Worm (Caenorhabditis elegans) whole organism, L2 larva: ENCODE results near the gene oac-4.

Source experiments
- C34F6.9 ChIP-seq: fragments of 150-350 bp; optimal IDR thresholded peaks from 2 replicates; lab custom pipeline; 2014; ENCODE audit warnings: missing biosample characterization, missing genetic modification characterization
- Y55F3AM.14 ChIP-seq: fragments of 200-800 bp; sonication (Bioruptor generic); optimal IDR thresholded peaks from 2 replicates; lab custom pipeline; 2018; ENCODE audit warnings: mild to moderate bottlenecking, missing genetic modification characterization, missing compliant biosample characterization
- alr-1 ChIP-seq: fragments of 150-350 bp; optimal IDR thresholded peaks from 2 replicates; lab custom pipeline; 2014; ENCODE audit warnings: missing biosample characterization, missing genetic modification characterization
- aly-2 ChIP-seq: fragments of 150-350 bp; optimal IDR thresholded peaks from 2 replicates; lab custom pipeline; 2014; ENCODE audit warnings: missing biosample characterization, missing genetic modification characterization
- ama-1 ChIP-seq: fragments of 150-350 bp; optimal IDR thresholded peaks from 2 replicates; lab custom pipeline; 2018; ENCODE audit warnings: inconsistent platforms
- blmp-1 ChIP-seq: sonication (generic microtip); optimal IDR thresholded peaks from 2 replicates; lab custom pipeline; 2017; ENCODE audit warnings: missing genetic modification characterization, mild to moderate bottlenecking, missing compliant biosample characterization, antibody characterized with exemption, moderate library complexity; ENCODE audit not compliant: insufficient read depth
- crh-2 ChIP-seq: sonication (generic microtip); optimal IDR thresholded peaks from 2 replicates; lab custom pipeline; 2017; ENCODE audit warnings: missing biosample characterization, missing genetic modification characterization
- dmd-4 ChIP-seq: sonication (generic microtip); optimal IDR thresholded peaks from 2 replicates; lab custom pipeline; 2017; ENCODE audit warnings: missing biosample characterization, missing genetic modification characterization
- egl-27 ChIP-seq: sonication (generic microtip); optimal IDR thresholded peaks from 3 replicates; lab custom pipeline; 2017; ENCODE audit warnings: missing biosample characterization, missing genetic modification reagents, missing genetic modification characterization
- elt-1 ChIP-seq: fragments of 150-350 bp; optimal IDR thresholded peaks from 2 replicates; lab custom pipeline; 2014; ENCODE audit warnings: missing biosample characterization, missing genetic modification characterization
- elt-3 ChIP-seq: sonication (generic microtip); optimal IDR thresholded peaks from 2 replicates; lab custom pipeline; 2017; ENCODE audit warnings: missing biosample characterization, missing genetic modification characterization
- fos-1 ChIP-seq: fragments of 150-350 bp; optimal IDR thresholded peaks from 2 replicates; lab custom pipeline; 2014; ENCODE audit warnings: missing biosample characterization, missing genetic modification characterization
- gmeb-1 ChIP-seq: fragments of 150-350 bp; optimal IDR thresholded peaks from 2 replicates; lab custom pipeline; 2014; ENCODE audit warnings: missing biosample characterization, missing genetic modification characterization
- lin-11 ChIP-seq: fragments of 150-350 bp; sonication (generic microtip); optimal IDR thresholded peaks from 2 replicates; lab custom pipeline; 2014; ENCODE audit warnings: missing biosample characterization, missing genetic modification characterization, inconsistent platforms, mixed read lengths
- lin-13 ChIP-seq: fragments of 150-350 bp; optimal IDR thresholded peaks from 2 replicates; lab custom pipeline; 2014; ENCODE audit warnings: missing biosample characterization, missing genetic modification reagents, missing genetic modification characterization
- lsy-2 ChIP-seq, 2 experiments: fragments of 150-350 bp in 1 of 2; sonication (generic microtip) in 1 of 2; optimal IDR thresholded peaks; 2 replicates each; lab custom pipeline; 2014 to 2017; ENCODE audit warnings: missing biosample characterization in 2 of 2, missing genetic modification characterization in 2 of 2
- mbf-1 ChIP-seq: sonication (generic microtip); optimal IDR thresholded peaks from 2 replicates; lab custom pipeline; 2017; ENCODE audit warnings: missing biosample characterization, missing genetic modification characterization
- mdl-1 ChIP-seq, 2 experiments: fragments of 150-350 bp in 1 of 2; sonication (generic microtip) in 1 of 2; optimal IDR thresholded peaks; 2 replicates each; lab custom pipeline; 2017; ENCODE audit warnings: missing biosample characterization in 2 of 2, missing genetic modification characterization in 2 of 2
- nhr-10 ChIP-seq: sonication (generic microtip); optimal IDR thresholded peaks from 2 replicates; lab custom pipeline; 2017; ENCODE audit warnings: missing biosample characterization, missing genetic modification characterization
- nhr-11 ChIP-seq: fragments of 150-350 bp; optimal IDR thresholded peaks from 2 replicates; lab custom pipeline; 2014; ENCODE audit warnings: missing biosample characterization, missing genetic modification characterization
- nhr-12 ChIP-seq: fragments of 150-350 bp; optimal IDR thresholded peaks from 2 replicates; lab custom pipeline; 2014; ENCODE audit warnings: missing biosample characterization, missing genetic modification characterization
- nhr-129 ChIP-seq: fragments of 150-350 bp; optimal IDR thresholded peaks from 2 replicates; lab custom pipeline; 2014; ENCODE audit warnings: missing biosample characterization, missing genetic modification characterization
- nhr-21 ChIP-seq: fragments of 150-350 bp; optimal IDR thresholded peaks from 2 replicates; lab custom pipeline; 2014; ENCODE audit warnings: missing biosample characterization, missing genetic modification characterization
- nhr-23 ChIP-seq: fragments of 150-350 bp; optimal IDR thresholded peaks from 2 replicates; lab custom pipeline; 2014; ENCODE audit warnings: missing biosample characterization, missing genetic modification reagents, missing genetic modification characterization
- nhr-25 ChIP-seq: fragments of 150-350 bp; sonication (generic microtip); optimal IDR thresholded peaks from 3 replicates; lab custom pipeline; 2014; ENCODE audit warnings: missing biosample characterization, missing genetic modification characterization
- nhr-77 ChIP-seq: fragments of 150-350 bp; optimal IDR thresholded peaks from 2 replicates; lab custom pipeline; 2014; ENCODE audit warnings: missing biosample characterization, missing genetic modification characterization
- skn-1 ChIP-seq: sonication (generic microtip); optimal IDR thresholded peaks from 2 replicates; lab custom pipeline; 2017; ENCODE audit warnings: missing biosample characterization, missing genetic modification characterization
- sma-3 ChIP-seq: sonication (generic microtip); optimal IDR thresholded peaks from 2 replicates; lab custom pipeline; 2016; ENCODE audit warnings: missing genetic modification reagents, missing genetic modification characterization, missing compliant biosample characterization
- sma-9 ChIP-seq, 2 experiments: fragments of 150-350 bp in 1 of 2; sonication (generic microtip) in 1 of 2; optimal IDR thresholded peaks; 2 replicates each; lab custom pipeline; 2014 to 2016; ENCODE audit warnings: missing genetic modification characterization in 2 of 2, mild to moderate bottlenecking in 1 of 2, missing biosample characterization in 1 of 2, missing compliant biosample characterization in 1 of 2, missing genetic modification reagents in 1 of 2, moderate library complexity in 1 of 2
- unc-39 ChIP-seq: fragments of 150-350 bp; optimal IDR thresholded peaks from 2 replicates; lab custom pipeline; 2014; ENCODE audit warnings: missing biosample characterization, missing genetic modification characterization
- unc-55 ChIP-seq: fragments of 150-350 bp; sonication (generic microtip); optimal IDR thresholded peaks from 3 replicates; lab custom pipeline; 2014; ENCODE audit warnings: missing biosample characterization, missing genetic modification reagents, missing genetic modification characterization
- unc-62 ChIP-seq: fragments of 150-350 bp; optimal IDR thresholded peaks from 2 replicates; lab custom pipeline; 2014; ENCODE audit warnings: missing biosample characterization, missing genetic modification reagents, missing genetic modification characterization
- zag-1 ChIP-seq: fragments of 150-350 bp; optimal IDR thresholded peaks from 2 replicates; lab custom pipeline; 2014; ENCODE audit warnings: missing biosample characterization, missing genetic modification characterization
- ztf-1 ChIP-seq: fragments of 200-800 bp; sonication (Bioruptor generic); conservative IDR thresholded peaks from 2 replicates; pipeline ENCODE4 v1.3.6; 2022; ENCODE audit warnings: missing genetic modification characterization, missing compliant biosample characterization
- ztf-11 ChIP-seq: sonication (generic microtip); optimal IDR thresholded peaks from 2 replicates; lab custom pipeline; 2017; ENCODE audit warnings: missing biosample characterization, missing genetic modification characterization
- ztf-4 ChIP-seq: fragments of 150-350 bp; optimal IDR thresholded peaks from 2 replicates; lab custom pipeline; 2014; ENCODE audit warnings: missing biosample characterization, missing genetic modification characterization

The oac-4 gene

DNA sequence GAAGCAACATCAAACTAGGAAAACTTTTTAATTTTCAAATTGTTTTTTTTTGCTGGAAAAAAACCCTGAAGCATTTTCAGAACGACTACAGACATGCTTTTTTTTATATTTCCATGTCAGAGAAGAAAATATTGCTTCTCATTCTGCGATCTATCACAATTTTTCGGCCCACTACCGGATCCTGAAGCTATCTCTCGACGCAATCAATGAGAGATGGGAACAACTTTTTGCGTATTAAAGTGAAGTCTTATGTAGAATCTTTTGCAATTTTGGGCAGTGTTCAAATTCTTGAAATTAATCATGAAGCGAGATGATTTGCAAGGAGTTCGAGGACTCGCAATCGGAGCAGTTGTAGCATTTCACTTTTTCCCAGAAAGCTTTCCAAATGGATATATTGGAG lies 33.8 kb upstream of the oac-4 start, which contains the start of gene oac-10:
Gene oac-10, plus strand, starts transcription at position 301 of the 400 bp plus-strand sequence.
- TF ChIP-seq dmd-4 (tag; lab: Kevin White, UChicago) (no peak), sma-3 (GFP tag; lab: Kevin White, UChicago) (no peak), Y55F3AM.14 (GFP tag; lab: Kevin White, UChicago) (no peak)

DNA sequence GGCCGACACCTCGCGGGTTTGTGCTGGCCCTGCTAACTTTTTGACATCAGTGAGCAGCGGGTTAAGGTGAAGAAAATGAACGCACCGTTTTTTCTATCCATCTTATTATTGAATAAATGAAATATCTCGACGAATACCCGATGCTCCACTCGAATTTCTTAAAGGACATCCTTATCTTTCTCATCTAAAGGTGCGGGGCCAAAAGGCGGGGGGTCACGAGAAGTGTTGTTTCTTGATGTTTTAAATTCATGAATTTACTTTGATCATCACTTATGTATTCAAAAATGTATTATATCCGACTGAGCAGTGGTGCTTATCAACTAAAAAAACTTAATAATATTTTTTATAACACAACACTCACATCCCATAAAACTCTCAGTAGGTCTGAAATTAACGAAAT lies 28.8 kb upstream of the oac-4 start, which contains the start of gene nhr-261:
Gene nhr-261, minus strand, starts transcription at position 101 of the 400 bp plus-strand sequence.
- TF ChIP-seq nhr-77 (tag; lab: Kevin White, UChicago) (no peak), unc-55 (GFP tag; lab: Kevin White, UChicago) (no peak), nhr-11 (tag; lab: Kevin White, UChicago) (no peak), nhr-12 (tag; lab: Kevin White, UChicago) (no peak), nhr-129 (tag; lab: Kevin White, UChicago) (no peak), elt-3 (no peak), lsy-2 (tag; optimal IDR thresholded peaks at IDR 0.05; lab: Kevin White, UChicago) (no peak), sma-9 (GFP tag; optimal IDR thresholded peaks at IDR 0.05; lab: Kevin White, UChicago) (no peak), sma-9 (tag; optimal IDR thresholded peaks at IDR 0.05; lab: Kevin White, UChicago) (no peak), skn-1 (tag; lab: Kevin White, UChicago) (no peak), nhr-21 (tag; lab: Kevin White, UChicago) (no peak), unc-39 (no peak), lin-13 (GFP tag; lab: Kevin White, UChicago) (no peak), unc-62 (GFP tag; lab: Kevin White, UChicago) (no peak), nhr-25 (tag; lab: Kevin White, UChicago) (no peak), ztf-11 (tag; lab: Kevin White, UChicago) (no peak), egl-27 (tag; lab: Kevin White, UChicago) (no peak)

DNA sequence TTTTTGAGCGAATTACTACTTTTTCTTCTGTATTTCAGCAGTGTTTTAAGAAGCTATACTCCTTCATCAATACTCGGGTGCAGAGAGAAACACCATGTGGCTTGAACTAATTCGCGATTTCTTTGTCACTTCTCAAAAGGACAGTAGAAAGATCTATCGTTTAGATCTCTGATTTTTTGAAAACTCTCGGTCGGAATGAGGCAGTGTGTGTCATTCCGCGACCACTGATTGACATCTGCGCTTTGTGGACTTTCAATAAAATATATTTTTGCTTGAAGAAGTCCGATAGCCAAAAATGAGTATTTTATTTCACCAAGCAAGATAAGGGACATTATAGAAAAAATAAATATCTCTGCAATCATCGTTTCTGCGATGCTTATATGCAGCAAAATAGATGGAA lies 26.2 kb upstream of the oac-4 start:
- TF ChIP-seq blmp-1 (no peak), elt-1 (peak; percentile 76), sma-3 (GFP tag; lab: Kevin White, UChicago) (no peak), zag-1 (no peak), crh-2 (no peak), egl-27 (tag; lab: Kevin White, UChicago) (no peak)

DNA sequence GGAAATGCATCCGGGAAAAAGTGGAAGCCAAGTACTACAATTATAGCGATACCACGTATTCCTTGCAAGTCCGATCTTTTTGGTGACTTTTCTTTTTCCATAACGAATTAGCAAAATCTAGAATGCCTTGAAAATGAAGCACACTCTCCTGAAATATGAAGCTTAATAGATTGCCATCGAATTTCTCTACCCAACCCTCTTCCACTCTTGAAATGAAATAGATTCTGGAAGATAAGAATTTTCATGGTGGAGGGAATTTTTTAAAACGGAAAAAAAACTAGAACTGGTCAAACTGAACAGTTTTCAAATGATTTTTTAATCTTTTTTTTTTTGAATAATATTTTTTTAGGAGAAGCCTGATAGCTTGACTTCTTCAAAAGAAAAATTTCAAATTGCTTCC lies 25.0 kb upstream of the oac-4 start, which contains the start of gene oac-11:
Gene oac-11, minus strand, starts transcription at position 101 of the 400 bp plus-strand sequence.
- TF ChIP-seq mbf-1 (tag; lab: Kevin White, UChicago), result no peak
- TF ChIP-seq ama-1 (lab: Kevin White, UChicago), result no peak
- no peak for TF ChIP-seq C34F6.9 (tag; lab: Kevin White, UChicago)
- TF ChIP-seq alr-1 (tag; lab: Kevin White, UChicago), result no peak
- TF ChIP-seq lin-13 (GFP tag; lab: Kevin White, UChicago), result no peak
- no peak for TF ChIP-seq crh-2
- TF ChIP-seq nhr-10 (tag; lab: Kevin White, UChicago), result no peak
- no peak for TF ChIP-seq aly-2 (tag; lab: Kevin White, UChicago)

DNA sequence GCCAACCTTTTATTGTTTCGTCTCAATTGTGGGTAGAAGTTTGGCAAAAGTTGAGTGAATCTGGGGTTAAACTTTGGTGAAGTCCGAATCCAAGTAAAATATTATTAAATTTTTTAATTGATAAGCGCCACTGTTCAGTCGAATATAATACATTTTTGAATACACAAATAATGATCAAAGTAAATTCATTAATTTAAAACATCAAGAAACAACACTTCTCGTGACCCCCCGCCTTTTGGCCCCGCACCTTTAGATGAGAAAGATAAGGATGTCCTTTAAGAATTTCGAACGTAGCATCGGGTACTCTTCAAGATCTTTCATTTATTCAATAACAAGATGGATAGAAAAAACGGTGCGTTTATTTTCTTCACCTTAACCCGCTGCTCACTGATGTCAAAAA lies 16.8 kb upstream of the oac-4 start, which contains the start of gene nhr-257:
Gene nhr-257, plus strand, starts transcription at position 301 of the 400 bp plus-strand sequence.
- TF ChIP-seq gmeb-1 (tag; lab: Kevin White, UChicago) (no peak), nhr-21 (tag; lab: Kevin White, UChicago) (no peak), lin-11 (no peak), ztf-1 (GFP tag; lab: Robert Waterston, UW) (no peak), zag-1 (no peak), nhr-77 (tag; lab: Kevin White, UChicago) (no peak), ztf-4 (tag; lab: Kevin White, UChicago) (no peak), aly-2 (tag; lab: Kevin White, UChicago) (no peak), fos-1 (tag; lab: Kevin White, UChicago) (no peak), nhr-11 (tag; lab: Kevin White, UChicago) (no peak), unc-62 (GFP tag; lab: Kevin White, UChicago) (no peak), mdl-1 (tag; optimal IDR thresholded peaks at IDR 0.05; lab: Kevin White, UChicago) (no peak), nhr-23 (tag; lab: Kevin White, UChicago) (no peak), ztf-11 (tag; lab: Kevin White, UChicago) (no peak), alr-1 (tag; lab: Kevin White, UChicago) (no peak), nhr-129 (tag; lab: Kevin White, UChicago) (no peak)
